Fruit fly (Drosophila melanogaster) whole organism, embryonic: ENCODE measurements around the gene RpL14.

Experiments used
- ATbp ChIP-seq: fragments of 200-800 bp; sonication (Bioruptor generic); optimal IDR thresholded peaks from 2 replicates; lab custom pipeline; 2017; ENCODE audit warnings: missing biosample characterization, mild to moderate bottlenecking, missing genetic modification characterization, missing genetic modification reagents
- BEAF-32 ChIP-seq: fragments of 200-800 bp; sonication (Bioruptor generic); optimal IDR thresholded peaks from 3 replicates; lab custom pipeline; 2017; ENCODE audit warnings: missing biosample characterization, missing genetic modification characterization, mild to moderate bottlenecking, moderate library complexity, missing genetic modification reagents
- Blimp-1 ChIP-seq: fragments of 200-800 bp; sonication (Bioruptor generic); optimal IDR thresholded peaks from 3 replicates; lab custom pipeline; 2018; ENCODE audit warnings: missing biosample characterization, missing genetic modification characterization, mild to moderate bottlenecking, moderate library complexity, missing genetic modification reagents
- CG10321 ChIP-seq: fragments of 200-800 bp; sonication (Bioruptor generic); IDR thresholded peaks from 2 replicates; pipeline ENCODE4 v1.3.6; 2022; ENCODE audit warnings: missing biosample characterization, missing genetic modification characterization
- CG12071 ChIP-seq: fragments of 200-800 bp; sonication (Bioruptor generic); optimal IDR thresholded peaks from 3 replicates; lab custom pipeline; 2018; ENCODE audit warnings: missing biosample characterization, mild to moderate bottlenecking, missing genetic modification characterization
- CG12391 ChIP-seq: fragments of 200-800 bp; sonication (Bioruptor generic); optimal IDR thresholded peaks from 3 replicates; lab custom pipeline; 2018; ENCODE audit warnings: missing biosample characterization, mild to moderate bottlenecking, missing genetic modification characterization, moderate library complexity
- CG16863 ChIP-seq: fragments of 200-800 bp; sonication (Bioruptor generic); optimal IDR thresholded peaks from 3 replicates; lab custom pipeline; 2016; ENCODE audit warnings: missing biosample characterization, missing genetic modification characterization
- CG18011 ChIP-seq: fragments of 200-800 bp; sonication (Bioruptor generic); optimal IDR thresholded peaks from 2 replicates; lab custom pipeline; 2017; ENCODE audit warnings: missing biosample characterization, missing genetic modification characterization, mild to moderate bottlenecking, moderate library complexity, missing genotype
- CG2202 ChIP-seq: fragments of 200-800 bp; sonication (Bioruptor generic); optimal IDR thresholded peaks from 2 replicates; lab custom pipeline; 2018; ENCODE audit warnings: missing biosample characterization, mild to moderate bottlenecking, missing genetic modification characterization
- CG2712 ChIP-seq: fragments of 200-800 bp; optimal IDR thresholded peaks from 3 replicates; lab custom pipeline; 2019; ENCODE audit warnings: missing biosample characterization, mild to moderate bottlenecking, missing genetic modification characterization, moderate library complexity
- CG31224 ChIP-seq: fragments of 200-800 bp; sonication (Bioruptor generic); IDR thresholded peaks from 2 replicates; pipeline ENCODE4 v1.3.6; 2022; ENCODE audit warnings: missing biosample characterization, missing genetic modification characterization
- CG3407 ChIP-seq: fragments of 200-800 bp; sonication (Bioruptor generic); optimal IDR thresholded peaks from 2 replicates; lab custom pipeline; 2018; ENCODE audit warnings: missing biosample characterization, mild to moderate bottlenecking, missing genetic modification characterization
- CG34224 ChIP-seq: fragments of 200-800 bp; sonication (Bioruptor generic); IDR thresholded peaks from 3 replicates; pipeline ENCODE4 v1.3.6; 2022; ENCODE audit warnings: missing biosample characterization, missing genetic modification characterization; ENCODE audit not compliant: partially characterized antibody
- CG3995 ChIP-seq: fragments of 200-800 bp; sonication (Bioruptor generic); optimal IDR thresholded peaks from 3 replicates; lab custom pipeline; 2016; ENCODE audit warnings: missing biosample characterization, missing genetic modification characterization
- CG42726 ChIP-seq: fragments of 200-800 bp; sonication (Bioruptor generic); IDR thresholded peaks from 2 replicates; pipeline ENCODE4 v1.3.6; 2022; ENCODE audit warnings: missing biosample characterization, missing genetic modification characterization; ENCODE audit not compliant: partially characterized antibody
- CG8089 ChIP-seq: fragments of 200-800 bp; sonication (Bioruptor generic); optimal IDR thresholded peaks from 3 replicates; lab custom pipeline; 2016; ENCODE audit warnings: missing biosample characterization, missing genetic modification characterization
- CG8290 ChIP-seq, 3 experiments: fragments of 200-800 bp; sonication (Bioruptor generic); optimal IDR thresholded peaks; 2 replicates each; lab custom pipeline; 2016 to 2019; ENCODE audit warnings: missing biosample characterization in 3 of 3, missing genetic modification characterization in 3 of 3, mild to moderate bottlenecking in 2 of 3, moderate library complexity in 1 of 3
- CG9437 ChIP-seq: fragments of 200-800 bp; sonication (Bioruptor generic); optimal IDR thresholded peaks from 2 replicates; lab custom pipeline; 2018; ENCODE audit warnings: missing biosample characterization, mild to moderate bottlenecking, missing genetic modification characterization
- Camta ChIP-seq: fragments of 200-800 bp; sonication (Bioruptor generic); optimal IDR thresholded peaks from 2 replicates; lab custom pipeline; 2016; ENCODE audit warnings: missing biosample characterization, missing genetic modification characterization
- CrebB ChIP-seq: fragments of 200-800 bp; sonication (Bioruptor generic); optimal IDR thresholded peaks from 3 replicates; lab custom pipeline; 2018; ENCODE audit warnings: missing biosample characterization, mild to moderate bottlenecking, missing genetic modification characterization
- Fer1 ChIP-seq: fragments of 200-800 bp; sonication (Bioruptor generic); optimal IDR thresholded peaks from 2 replicates; lab custom pipeline; 2017; ENCODE audit warnings: missing biosample characterization, mild to moderate bottlenecking, missing genetic modification characterization
- Hey ChIP-seq: fragments of 200-800 bp; sonication (Bioruptor generic); optimal IDR thresholded peaks from 3 replicates; lab custom pipeline; 2018; ENCODE audit warnings: missing biosample characterization, mild to moderate bottlenecking, missing genetic modification characterization
- Hmr ChIP-seq: fragments of 200-800 bp; sonication (Bioruptor generic); optimal IDR thresholded peaks from 3 replicates; lab custom pipeline; 2017; ENCODE audit warnings: mild to moderate bottlenecking, missing biosample characterization, missing genetic modification reagents, missing genetic modification characterization
- Max ChIP-seq: fragments of 200-800 bp; sonication (Bioruptor generic); optimal IDR thresholded peaks from 2 replicates; lab custom pipeline; 2016; ENCODE audit warnings: missing biosample characterization, mild to moderate bottlenecking, missing genetic modification characterization
- Side ChIP-seq: fragments of 200-800 bp; sonication (Bioruptor generic); optimal IDR thresholded peaks from 2 replicates; lab custom pipeline; 2016; ENCODE audit warnings: missing biosample characterization, missing genetic modification characterization
- Sox102F ChIP-seq: fragments of 200-800 bp; sonication (Bioruptor generic); optimal IDR thresholded peaks from 2 replicates; lab custom pipeline; 2018; ENCODE audit warnings: missing biosample characterization, mild to moderate bottlenecking, missing genetic modification characterization, moderate library complexity
- Spps ChIP-seq: fragments of 200-800 bp; sonication (Bioruptor generic); optimal IDR thresholded peaks from 2 replicates; lab custom pipeline; 2018; ENCODE audit warnings: missing biosample characterization, mild to moderate bottlenecking, missing genetic modification characterization
- caup ChIP-seq: fragments of 200-800 bp; sonication (Bioruptor generic); optimal IDR thresholded peaks from 3 replicates; lab custom pipeline; 2017; ENCODE audit warnings: missing biosample characterization, mild to moderate bottlenecking, missing genetic modification characterization, moderate library complexity; ENCODE audit not compliant: severe bottlenecking
- crp ChIP-seq, 2 experiments: fragments of 200-800 bp; sonication (Bioruptor generic); optimal IDR thresholded peaks; 2 replicates in 1 of 2; 3 replicates in 1 of 2; lab custom pipeline; 2017; ENCODE audit warnings: missing biosample characterization in 2 of 2, missing genetic modification characterization in 2 of 2, mild to moderate bottlenecking in 1 of 2, moderate library complexity in 1 of 2
- ewg ChIP-seq: fragments of 200-800 bp; sonication (Bioruptor generic); optimal IDR thresholded peaks from 3 replicates; lab custom pipeline; 2017; ENCODE audit warnings: mild to moderate bottlenecking, missing biosample characterization, missing genetic modification reagents, missing genetic modification characterization
- fd3F ChIP-seq: fragments of 200-800 bp; sonication (Bioruptor generic); optimal IDR thresholded peaks from 2 replicates; lab custom pipeline; 2018; ENCODE audit warnings: missing biosample characterization, mild to moderate bottlenecking, missing genetic modification characterization, moderate library complexity
- hbn ChIP-seq: fragments of 200-800 bp; sonication (Bioruptor generic); IDR thresholded peaks from 2 replicates; pipeline ENCODE4 v1.3.6; 2022; ENCODE audit warnings: missing biosample characterization, missing genetic modification characterization; ENCODE audit not compliant: partially characterized antibody
- her ChIP-seq: fragments of 200-800 bp; sonication (Bioruptor generic); optimal IDR thresholded peaks from 2 replicates; lab custom pipeline; 2016; ENCODE audit warnings: missing biosample characterization, missing genetic modification characterization
- lmd ChIP-seq: fragments of 200-800 bp; sonication (Bioruptor generic); IDR thresholded peaks from 2 replicates; pipeline ENCODE4 v1.3.6; 2022; ENCODE audit warnings: missing biosample characterization, missing genetic modification characterization
- nau ChIP-seq: fragments of 200-800 bp; sonication (Bioruptor generic); optimal IDR thresholded peaks from 3 replicates; lab custom pipeline; 2017; ENCODE audit warnings: missing biosample characterization, mild to moderate bottlenecking, missing genetic modification characterization, missing genetic modification reagents
- nmo ChIP-seq: fragments of 200-800 bp; sonication (Bioruptor generic); optimal IDR thresholded peaks from 2 replicates; lab custom pipeline; 2018; ENCODE audit warnings: missing biosample characterization, mild to moderate bottlenecking, missing genetic modification characterization, moderate library complexity
- odd ChIP-seq: fragments of 200-800 bp; sonication (Bioruptor generic); optimal IDR thresholded peaks from 2 replicates; lab custom pipeline; 2017; ENCODE audit warnings: missing biosample characterization, mild to moderate bottlenecking, missing genetic modification characterization
- phol ChIP-seq: fragments of 200-800 bp; sonication (Bioruptor generic); optimal IDR thresholded peaks from 3 replicates; lab custom pipeline; 2018; ENCODE audit warnings: missing biosample characterization, mild to moderate bottlenecking, missing genetic modification characterization, moderate library complexity
- pnt ChIP-seq: fragments of 200-800 bp; sonication (Bioruptor generic); optimal IDR thresholded peaks from 3 replicates; lab custom pipeline; 2016; ENCODE audit warnings: missing biosample characterization, missing genetic modification characterization
- scrt ChIP-seq: fragments of 200-800 bp; sonication (Bioruptor generic); optimal IDR thresholded peaks from 2 replicates; lab custom pipeline; 2018; ENCODE audit warnings: missing biosample characterization, mild to moderate bottlenecking, missing genetic modification characterization, moderate library complexity
- sens-2 ChIP-seq: fragments of 200-800 bp; sonication (Bioruptor generic); IDR thresholded peaks from 2 replicates; pipeline ENCODE4 v1.3.6; 2022; ENCODE audit warnings: missing biosample characterization, missing genetic modification characterization
- toy ChIP-seq: fragments of 200-800 bp; sonication (Bioruptor generic); IDR thresholded peaks from 2 replicates; pipeline ENCODE4 v1.3.6; 2022; ENCODE audit warnings: missing biosample characterization, missing genetic modification characterization
- tup ChIP-seq: fragments of 200-800 bp; sonication (Bioruptor generic); optimal IDR thresholded peaks from 2 replicates; lab custom pipeline; 2016; ENCODE audit warnings: missing biosample characterization, mild to moderate bottlenecking, missing genetic modification characterization, moderate library complexity
- twi ChIP-seq: fragments of 200-800 bp; optimal IDR thresholded peaks from 2 replicates; lab custom pipeline; 2019; ENCODE audit warnings: missing biosample characterization, mild to moderate bottlenecking, missing genetic modification characterization, moderate library complexity
- zen ChIP-seq: fragments of 200-800 bp; sonication (Bioruptor generic); optimal IDR thresholded peaks from 3 replicates; lab custom pipeline; 2018; ENCODE audit warnings: missing biosample characterization, mild to moderate bottlenecking, missing genetic modification characterization, moderate library complexity
- zfh1 ChIP-seq: fragments of 200-800 bp; sonication (Bioruptor generic); IDR thresholded peaks from 3 replicates; pipeline ENCODE4 v1.3.6; 2022; ENCODE audit warnings: missing biosample characterization, missing genetic modification characterization

The RpL14 gene

dm6 chr3L:8575844-8576842 lies 24.7 kb upstream of the RpL14 start, which contains the start of the genes CG6638 and CG43078 (continued):
- TF ChIP-seq CG3995 (GFP tag; lab: Kevin White, UChicago): no peak
- no peak for TF ChIP-seq Hmr (GFP tag; lab: Kevin White, UChicago)
- TF ChIP-seq toy: no peak
- TF ChIP-seq pnt: no peak
- no peak for TF ChIP-seq hbn (GFP tag; lab: Robert Waterston, UW)
- no peak for TF ChIP-seq fd3F
- TF ChIP-seq Camta: peak; percentile 6
- peak; percentile 17; the same call in 1 of the 2 replicates for TF ChIP-seq CG42726
- TF ChIP-seq CG9437 (GFP tag; lab: Kevin White, UChicago): peak; percentile 0
- TF ChIP-seq Side (GFP tag; lab: Kevin White, UChicago): no peak
- TF ChIP-seq CrebB: no peak
- TF ChIP-seq BEAF-32 (GFP tag; lab: Kevin White, UChicago): peak; percentile 22
- no peak for TF ChIP-seq nau (GFP tag; lab: Kevin White, UChicago)
- TF ChIP-seq nmo: peak; percentile 27
- no peak for TF ChIP-seq zfh1 (GFP tag; lab: Robert Waterston, UW)
- TF ChIP-seq caup (GFP tag; lab: Kevin White, UChicago): peak; percentile 31
- TF ChIP-seq Blimp-1 (GFP tag; lab: Kevin White, UChicago): no peak
- TF ChIP-seq Fer1: no peak
- TF ChIP-seq CG12391: peak; percentile 48
- no peak for TF ChIP-seq her (GFP tag; lab: Kevin White, UChicago)
- no peak for TF ChIP-seq Sox102F (GFP tag; lab: Kevin White, UChicago)
- peak; percentile 6 for TF ChIP-seq CG2712 (tag; lab: Kevin White, UChicago)
- TF ChIP-seq ATbp (GFP tag; lab: Kevin White, UChicago): no peak
- no peak for TF ChIP-seq CG31224 (GFP tag; lab: Robert Waterston, UW)
- TF ChIP-seq phol: peak; percentile 26
- TF ChIP-seq Max (GFP tag; lab: Kevin White, UChicago): no peak
- TF ChIP-seq tup (GFP tag; lab: Kevin White, UChicago): no peak
- TF ChIP-seq zen (tag; lab: Kevin White, UChicago): no peak
- no peak for TF ChIP-seq twi (tag; lab: Kevin White, UChicago)
- no peak for TF ChIP-seq CG34224 (GFP tag; lab: Robert Waterston, UW)
- peak; percentile 48 for TF ChIP-seq CG8290 (GFP tag; optimal IDR thresholded peaks at IDR 0.05; lab: Kevin White, UChicago)
- TF ChIP-seq CG8290 (tag; optimal IDR thresholded peaks at IDR 0.05; lab: Kevin White, UChicago): no peak
- no peak for TF ChIP-seq CG12071 (GFP tag; lab: Kevin White, UChicago)
- TF ChIP-seq Spps (tag; lab: Kevin White, UChicago): no peak
- TF ChIP-seq lmd (GFP tag; lab: Robert Waterston, UW): no peak
- TF ChIP-seq CG2202 (tag; lab: Kevin White, UChicago): no peak
- TF ChIP-seq Hey: no peak
- TF ChIP-seq crp (GFP tag; optimal IDR thresholded peaks at IDR 0.05; lab: Kevin White, UChicago): peak in 1 of 2 experiments; percentile 82
- peak; percentile 97 for TF ChIP-seq ewg (GFP tag; lab: Kevin White, UChicago)
- no peak for TF ChIP-seq CG3407 (GFP tag; lab: Kevin White, UChicago)
- no peak for TF ChIP-seq CG8089 (GFP tag; lab: Kevin White, UChicago)
- no peak for TF ChIP-seq CG10321 (GFP tag; lab: Robert Waterston, UW)
- TF ChIP-seq odd (GFP tag; lab: Kevin White, UChicago): no peak
- no peak for TF ChIP-seq CG18011 (GFP tag; lab: Kevin White, UChicago)
- TF ChIP-seq CG16863 (GFP tag; lab: Kevin White, UChicago): no peak
- peak; percentile 85 for TF ChIP-seq scrt (GFP tag; lab: Kevin White, UChicago)
- no peak for TF ChIP-seq sens-2 (GFP tag; lab: Robert Waterston, UW)
